Fruit fly (Drosophila melanogaster): ENCODE measurements around the gene boi.

The boi gene

DNA sequence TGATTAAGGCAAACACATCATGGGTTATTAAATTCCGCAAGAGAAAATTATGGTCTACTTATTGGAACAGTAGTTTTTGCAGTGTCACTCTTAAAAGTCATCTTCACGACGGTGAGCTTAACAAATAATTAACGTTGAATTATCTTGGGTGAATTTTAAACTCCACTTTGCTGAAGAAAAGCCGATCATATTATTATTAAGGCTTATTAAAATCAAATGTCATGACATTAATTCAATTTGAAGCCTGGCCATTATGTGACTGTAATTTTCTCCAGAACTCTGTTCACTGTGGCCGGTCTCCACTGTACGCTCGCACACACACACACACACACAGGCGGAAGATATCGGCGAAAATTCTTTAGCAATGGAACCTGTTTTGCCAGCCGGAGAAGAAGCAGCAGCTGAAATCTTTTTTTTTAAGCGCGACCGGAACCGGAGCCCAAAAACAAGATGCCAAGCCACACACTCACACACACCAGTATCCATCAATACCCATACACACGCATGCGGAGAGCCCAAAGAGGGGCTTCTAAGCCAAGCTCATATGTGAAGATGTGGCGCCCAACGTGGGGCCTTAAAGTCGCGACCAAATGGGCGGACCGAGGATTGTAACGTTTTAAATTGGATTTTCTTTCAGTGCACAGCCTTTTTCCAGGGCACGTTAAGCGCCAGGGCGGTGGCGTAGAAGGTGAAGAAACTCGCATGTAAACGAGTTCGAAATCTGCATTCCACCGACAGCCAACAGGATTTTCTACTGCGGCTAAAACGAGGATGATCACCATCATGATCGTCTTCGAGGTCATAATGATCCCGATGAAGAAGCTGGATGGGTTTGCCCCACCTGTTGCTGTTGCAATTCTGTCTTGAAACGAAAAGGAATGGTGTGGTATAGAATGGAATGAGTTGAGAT lies 14.3 kb downstream of the boi start (continued):
- no peak for TF ChIP-seq CG7372 (GFP tag; IDR thresholded peaks at IDR 0.05)
- TF ChIP-seq CG12942 (GFP tag; optimal IDR thresholded peaks at IDR 0.05) = no peak
- TF ChIP-seq CG11247 (GFP tag; IDR thresholded peaks at IDR 0.05) = no peak
- peak; percentile 68 for TF ChIP-seq Med (GFP tag)
- no peak for TF ChIP-seq CG7987 (GFP tag; optimal IDR thresholded peaks at IDR 0.05)
- TF ChIP-seq HLHmδ (GFP tag; optimal IDR thresholded peaks at IDR 0.05) = no peak
- TF ChIP-seq prd (optimal IDR thresholded peaks at IDR 0.05) = no peak
- no peak for TF ChIP-seq prd (GFP tag; IDR thresholded peaks at IDR 0.05)
- TF ChIP-seq H2.0 (GFP tag; IDR thresholded peaks at IDR 0.05) = no peak
- TF ChIP-seq CG4730 (GFP tag; IDR thresholded peaks at IDR 0.05) = no peak
- TF ChIP-seq CG15269 (tag; optimal IDR thresholded peaks at IDR 0.05) = peak; percentile 2
- no peak for TF ChIP-seq run (tag; optimal IDR thresholded peaks at IDR 0.05)
- peak; percentile 57 for TF ChIP-seq Ets65A (GFP tag)
- no peak for TF ChIP-seq fd102C (GFP tag; optimal IDR thresholded peaks at IDR 0.05)
- TF ChIP-seq CG9932 (GFP tag; IDR thresholded peaks at IDR 0.05) = peak; percentile 42
- TF ChIP-seq CG6689 (GFP tag; IDR thresholded peaks at IDR 0.05) = no peak
- TF ChIP-seq CG14710 (tag; optimal IDR thresholded peaks at IDR 0.05) = no peak
- TF ChIP-seq nom (GFP tag; optimal IDR thresholded peaks at IDR 0.05) = peak; percentile 11
- TF ChIP-seq cato (GFP tag; optimal IDR thresholded peaks at IDR 0.05; ENCODE audit: borderline replicate concordance) = no peak
- no peak for TF ChIP-seq TFAM (GFP tag; optimal IDR thresholded peaks at IDR 0.05)
- no peak for TF ChIP-seq CG10654 (GFP tag; optimal IDR thresholded peaks at IDR 0.05)
- no peak for TF ChIP-seq CG13287 (GFP tag; IDR thresholded peaks at IDR 0.05; ENCODE audit: partially characterized antibody)
- no peak for TF ChIP-seq CG10543 (GFP tag; optimal IDR thresholded peaks at IDR 0.05)
- TF ChIP-seq gt (GFP tag; IDR thresholded peaks at IDR 0.05) = 0 out of 2 replicates have a peak, but pooled peaks have one; percentile 27
- no peak for TF ChIP-seq zen (tag; optimal IDR thresholded peaks at IDR 0.05)
- TF ChIP-seq row (GFP tag; IDR thresholded peaks at IDR 0.05) = peak; percentile 54
- TF ChIP-seq shn (GFP tag; optimal IDR thresholded peaks at IDR 0.05) = no peak
- TF ChIP-seq dmrt99B (tag; optimal IDR thresholded peaks at IDR 0.05) = no peak
- no peak for TF ChIP-seq CG9437 (GFP tag; optimal IDR thresholded peaks at IDR 0.05)
- TF ChIP-seq NK7.1 (GFP tag; optimal IDR thresholded peaks at IDR 0.05) = no peak
- TF ChIP-seq CG31224 (GFP tag; IDR thresholded peaks at IDR 0.05) = no peak
- TF ChIP-seq CG3726 (GFP tag; IDR thresholded peaks at IDR 0.05) = no peak
- no peak for TF ChIP-seq luna (GFP tag; optimal IDR thresholded peaks at IDR 0.05)
- no peak for TF ChIP-seq slou (GFP tag; optimal IDR thresholded peaks at IDR 0.05)
- TF ChIP-seq Optix (GFP tag; IDR thresholded peaks at IDR 0.05) = no peak
- TF ChIP-seq CG11398 (GFP tag; optimal IDR thresholded peaks at IDR 0.05) = no peak
- TF ChIP-seq pzg (GFP tag; optimal IDR thresholded peaks at IDR 0.05) = no peak
- no peak for TF ChIP-seq sima (GFP tag; optimal IDR thresholded peaks at IDR 0.05)
- TF ChIP-seq ems (GFP tag; optimal IDR thresholded peaks at IDR 0.05) = no peak
- no peak for TF ChIP-seq CG3065 (GFP tag; optimal IDR thresholded peaks at IDR 0.05)
- no peak for TF ChIP-seq hkb (optimal IDR thresholded peaks at IDR 0.05)
- TF ChIP-seq hkb (GFP tag; IDR thresholded peaks at IDR 0.05) = no peak
- no peak for TF ChIP-seq unc-4 (GFP tag; IDR thresholded peaks at IDR 0.05; ENCODE audit: partially characterized antibody)
- no peak for TF ChIP-seq Elba2 (GFP tag; optimal IDR thresholded peaks at IDR 0.05)
- no peak for TF ChIP-seq Mes4 (GFP tag; optimal IDR thresholded peaks at IDR 0.05)
- no peak for TF ChIP-seq tll (GFP tag; optimal IDR thresholded peaks at IDR 0.05)
- TF ChIP-seq sisA (GFP tag; IDR thresholded peaks at IDR 0.05) = no peak
- TF ChIP-seq ara (GFP tag; IDR thresholded peaks at IDR 0.05) = no peak
- TF ChIP-seq gcm2 (GFP tag; optimal IDR thresholded peaks at IDR 0.05) = no peak
- peak; percentile 73; the same call in 2 of the 3 replicates for TF ChIP-seq CG17361 (GFP tag; IDR thresholded peaks at IDR 0.05)

Measured in whole organism, embryonic.